Fruit fly (Drosophila melanogaster): ENCODE results near the gene CG17778.

DNA sequence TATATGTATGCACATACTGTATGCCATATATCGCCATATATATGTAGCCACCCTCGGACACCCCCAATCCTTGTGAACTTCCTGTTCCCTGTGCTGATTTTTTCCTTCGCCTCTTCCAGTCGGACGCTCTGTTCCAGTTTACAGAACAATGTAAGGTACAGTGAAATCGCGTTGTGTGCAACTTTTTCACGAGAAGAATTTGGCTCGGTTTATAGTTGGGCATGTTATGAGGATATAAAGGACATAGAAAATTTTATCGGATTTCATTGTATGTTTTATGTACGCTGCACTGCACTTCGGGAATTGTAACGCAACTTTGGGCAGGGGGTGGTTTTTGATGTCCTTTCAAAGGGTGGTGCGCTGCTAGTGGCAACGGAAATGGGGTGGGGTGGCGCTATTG is 29.9 kb downstream of the CG17778 start:
- no peak for TF ChIP-seq CG8478 (optimal IDR thresholded peaks at IDR 0.05)
- TF ChIP-seq CTCF (optimal IDR thresholded peaks at IDR 0.05): no peak
